Worm (Caenorhabditis elegans) whole organism, L3 larva: Measurements from ENCODE around the gene best-1.

Experiments
- R02D3.7 ChIP-seq: fragments of 150-350 bp; optimal IDR thresholded peaks from 2 replicates; lab custom pipeline; 2014; ENCODE audit warnings: missing biosample characterization, missing genetic modification characterization
- aly-2 ChIP-seq: fragments of 150-350 bp; optimal IDR thresholded peaks from 2 replicates; lab custom pipeline; 2014; ENCODE audit warnings: missing biosample characterization, missing genetic modification characterization
- ama-1 ChIP-seq: fragments of 150-350 bp; optimal IDR thresholded peaks from 2 replicates; lab custom pipeline; 2018
- nhr-12 ChIP-seq: fragments of 150-350 bp; optimal IDR thresholded peaks from 2 replicates; lab custom pipeline; 2014; ENCODE audit warnings: missing biosample characterization, missing genetic modification characterization
- sea-2 ChIP-seq: fragments of 150-350 bp; sonication (generic microtip); optimal IDR thresholded peaks from 4 replicates; lab custom pipeline; 2014; ENCODE audit warnings: missing biosample characterization, missing genetic modification reagents, missing genetic modification characterization
- ztf-11 ChIP-seq: fragments of 150-350 bp; optimal IDR thresholded peaks from 2 replicates; lab custom pipeline; 2014; ENCODE audit warnings: missing biosample characterization, missing genetic modification characterization

- TF ChIP-seq ama-1 (lab: Kevin White, UChicago): no peak
- no peak for TF ChIP-seq aly-2 (tag; lab: Kevin White, UChicago)
- no peak for TF ChIP-seq nhr-12
- no peak for TF ChIP-seq R02D3.7 (tag; lab: Kevin White, UChicago)
- no peak for TF ChIP-seq ztf-11 (tag; lab: Kevin White, UChicago)
- no peak for TF ChIP-seq sea-2 (GFP tag; lab: Kevin White, UChicago)
These were observed 43.5 kb downstream of the best-1 start for ce11 chrIV:13066044-13066443.
